Worm (Caenorhabditis elegans): ENCODE data around the gene ZC412.5.

DNA sequence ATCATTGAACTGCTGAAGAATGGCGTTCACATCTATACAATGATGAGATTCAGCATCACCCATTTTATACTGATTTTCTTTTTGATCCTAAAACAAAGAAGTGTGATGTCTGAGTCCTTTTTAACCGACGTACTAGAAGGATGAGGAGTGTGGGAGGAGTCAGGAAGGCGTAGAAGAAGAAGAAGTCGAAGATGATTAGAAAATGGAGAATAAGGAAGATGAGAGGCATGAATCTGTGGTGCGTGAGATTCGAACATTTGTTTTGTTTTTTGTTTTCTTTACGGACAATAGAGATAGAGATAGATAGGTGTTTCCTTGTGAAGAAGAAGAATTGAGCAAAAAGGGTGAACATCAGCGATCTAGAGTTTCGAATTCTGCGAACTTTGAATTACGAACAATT is 16.8 kb downstream of the ZC412.5 start, which contains the start of gene npr-13:
- TF ChIP-seq unc-39 (tag; optimal IDR thresholded peaks at IDR 0.05) (no peak), nhr-12 (tag; optimal IDR thresholded peaks at IDR 0.05) (no peak), nhr-23 (tag; optimal IDR thresholded peaks at IDR 0.05) (no peak), lin-13 (GFP tag; optimal IDR thresholded peaks at IDR 0.05) (no peak), sem-4 (tag; optimal IDR thresholded peaks at IDR 0.05) (no peak), nhr-77 (tag; optimal IDR thresholded peaks at IDR 0.05) (no peak), unc-62 (GFP tag; optimal IDR thresholded peaks at IDR 0.05) (no peak), nhr-25 (tag; optimal IDR thresholded peaks at IDR 0.05) (no peak), nhr-11 (tag; optimal IDR thresholded peaks at IDR 0.05) (no peak), elt-3 (tag; optimal IDR thresholded peaks at IDR 0.05) (no peak), nhr-10 (tag; optimal IDR thresholded peaks at IDR 0.05) (no peak), blmp-1 (tag; optimal IDR thresholded peaks at IDR 0.05; ENCODE audit: insufficient read depth) (no peak), snpc-4 (tag; optimal IDR thresholded peaks at IDR 0.05) (no peak)

All from whole organism, L2 larva.